Worm (Caenorhabditis elegans): Measurements from ENCODE around the gene lgc-25.

DNA sequence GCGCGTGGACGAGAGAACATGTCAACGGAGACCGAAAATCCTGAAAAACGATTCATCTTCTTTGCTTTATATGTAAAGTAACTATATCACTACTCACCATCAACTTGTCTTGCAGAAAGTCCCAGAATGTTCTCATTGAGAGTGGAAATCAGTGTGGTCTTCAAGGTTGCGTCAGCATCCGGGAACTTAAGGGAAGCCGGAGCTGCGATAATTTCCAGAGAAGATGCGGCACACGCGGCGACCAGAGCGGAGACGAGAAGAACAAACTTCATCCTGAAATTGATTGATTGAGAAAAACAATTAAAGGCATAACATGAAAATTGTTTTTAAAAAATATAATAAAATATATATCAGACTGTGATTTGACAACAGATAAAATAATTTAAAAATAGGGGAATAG lies 2.7 kb upstream of the lgc-25 start, which contains the start of gene vha-20:
- TF ChIP-seq nhr-25 (tag; optimal IDR thresholded peaks at IDR 0.05) (no peak), unc-62 (GFP tag; optimal IDR thresholded peaks at IDR 0.05) (no peak), elt-1 (tag; optimal IDR thresholded peaks at IDR 0.05) (no peak), mdl-1 (tag; optimal IDR thresholded peaks at IDR 0.05) (no peak), nhr-11 (tag; optimal IDR thresholded peaks at IDR 0.05) (no peak), lin-13 (GFP tag; optimal IDR thresholded peaks at IDR 0.05) (no peak), mab-5 (tag; optimal IDR thresholded peaks at IDR 0.05) (no peak), egl-27 (tag; optimal IDR thresholded peaks at IDR 0.05) (no peak), ztf-1 (GFP tag; conservative IDR thresholded peaks at IDR 0.05) (no peak), lin-11 (tag; optimal IDR thresholded peaks at IDR 0.05) (no peak), nhr-77 (tag; optimal IDR thresholded peaks at IDR 0.05) (no peak), R02D3.7 (tag; optimal IDR thresholded peaks at IDR 0.05) (no peak)
